Fruit fly (Drosophila melanogaster) whole organism: ENCODE measurements around the gene AdamTS-B.

ENCODE experiments used
- CG8478 ChIP-seq: fragments of >200 bp; optimal IDR thresholded peaks from 2 replicates; lab custom pipeline; 2018; ENCODE audit warnings: inconsistent platforms
- EcR ChIP-seq, 2 experiments: fragments of >200 bp; optimal IDR thresholded peaks; 2 replicates each; lab custom pipeline; 2017; ENCODE audit warnings: missing biosample characterization in 2 of 2, missing genetic modification characterization in 2 of 2, missing genetic modification reagents in 2 of 2
- pan ChIP-seq: fragments of >200 bp; optimal IDR thresholded peaks from 2 replicates; lab custom pipeline; 2017
- usp ChIP-seq: fragments of >200 bp; optimal IDR thresholded peaks from 2 replicates; lab custom pipeline; 2017; ENCODE audit warnings: missing biosample characterization, missing genetic modification characterization, mixed read lengths

DNA sequence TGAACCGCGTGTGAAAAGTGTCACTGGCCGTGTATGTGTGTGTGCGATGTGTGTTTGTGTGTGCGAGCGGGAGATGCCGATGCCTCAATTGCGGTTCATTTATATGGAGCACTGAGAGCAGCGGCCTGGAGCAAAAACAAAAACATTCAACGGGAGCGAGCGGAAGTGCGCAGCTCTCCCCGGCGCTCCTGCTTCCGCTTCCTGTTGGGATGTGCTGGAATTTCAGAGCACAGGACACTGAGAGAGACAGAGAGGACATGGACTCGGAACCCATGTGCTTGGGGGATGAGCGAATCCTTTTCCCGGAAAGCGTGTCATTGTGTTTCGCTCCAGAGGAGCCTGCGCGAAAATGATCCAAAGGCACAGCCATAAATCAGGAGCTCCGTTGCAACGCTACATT lies 34.1 kb upstream of the AdamTS-B start:
- TF ChIP-seq EcR (GFP tag; optimal IDR thresholded peaks at IDR 0.05; lab: Kevin White, UChicago) (no peak), pan (lab: Kevin White, UChicago) (no peak), CG8478 (lab: Kevin White, UChicago) (no peak), usp (GFP tag; lab: Kevin White, UChicago) (no peak)
